Worm (Caenorhabditis elegans) whole organism, dauer: ENCODE data around the gene mev-1.

Experiments
- unc-62 ChIP-seq: sonication (generic microtip); optimal IDR thresholded peaks from 2 replicates; lab custom pipeline; 2017; ENCODE audit warnings: missing biosample characterization, missing genetic modification reagents, missing genetic modification characterization

The mev-1 gene

DNA sequence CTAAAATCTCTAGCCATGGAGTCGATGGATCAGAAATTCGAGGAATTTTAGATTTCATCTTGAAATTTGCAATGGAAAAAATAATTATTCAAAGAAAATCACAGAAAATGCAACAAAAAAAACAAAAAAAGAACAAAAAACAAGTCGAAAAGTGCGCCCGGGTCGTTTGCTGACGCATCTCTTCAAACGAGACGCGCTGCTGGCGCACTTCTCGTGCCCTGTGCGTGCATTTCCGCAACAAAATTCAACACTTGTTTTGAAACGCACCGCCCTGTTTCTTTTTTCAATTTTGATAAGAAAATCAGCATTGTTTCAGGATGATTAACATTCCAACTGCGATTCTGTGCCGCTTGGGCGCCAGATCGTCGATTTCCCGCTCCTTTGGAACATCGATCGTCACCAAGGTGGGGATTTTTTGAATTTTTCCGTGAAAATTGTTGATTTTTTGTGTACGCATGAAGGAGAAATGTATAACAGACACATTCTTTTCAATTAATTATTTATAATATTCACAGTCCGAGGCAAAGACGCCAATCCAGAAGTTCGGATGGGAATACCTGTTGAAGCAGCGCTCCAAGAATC is at the start of gene mev-1, which contains the start of gene jmjd-4:
TSS of gene mev-1 (plus strand) at position 317 of the 582 bp plus-strand sequence.
TSS of gene jmjd-4 (minus strand) at position 58 of the 582 bp plus-strand sequence.
- no peak for TF ChIP-seq unc-62

DNA sequence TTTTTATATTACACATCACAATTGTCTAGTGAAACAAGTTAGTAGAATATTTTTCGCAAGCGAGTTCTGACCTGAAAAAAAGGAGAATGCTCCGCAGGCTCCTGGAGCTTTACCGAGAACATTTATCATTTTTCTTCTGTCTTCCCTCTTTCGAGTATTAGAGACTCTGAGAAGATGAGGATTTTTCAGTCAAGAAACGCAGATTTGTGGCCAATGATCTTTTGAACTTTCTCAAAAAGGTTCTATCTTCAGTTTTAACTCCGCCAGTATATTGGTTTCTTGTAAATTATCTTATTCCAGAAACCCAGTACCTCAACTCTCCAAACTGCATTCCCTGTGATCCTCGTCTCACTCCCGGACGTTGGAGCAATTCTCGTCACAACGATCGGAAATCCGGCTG is 48.5 kb upstream of the mev-1 start, which contains the start of gene K10G9.2:
TSS of gene K10G9.2 (plus strand) at position 301 of the 400 bp plus-strand sequence.
- no peak for TF ChIP-seq unc-62

- no peak for TF ChIP-seq unc-62
These were observed 44.3 kb upstream of the mev-1 start for ce11 chrIII:10289790-10290189.

DNA sequence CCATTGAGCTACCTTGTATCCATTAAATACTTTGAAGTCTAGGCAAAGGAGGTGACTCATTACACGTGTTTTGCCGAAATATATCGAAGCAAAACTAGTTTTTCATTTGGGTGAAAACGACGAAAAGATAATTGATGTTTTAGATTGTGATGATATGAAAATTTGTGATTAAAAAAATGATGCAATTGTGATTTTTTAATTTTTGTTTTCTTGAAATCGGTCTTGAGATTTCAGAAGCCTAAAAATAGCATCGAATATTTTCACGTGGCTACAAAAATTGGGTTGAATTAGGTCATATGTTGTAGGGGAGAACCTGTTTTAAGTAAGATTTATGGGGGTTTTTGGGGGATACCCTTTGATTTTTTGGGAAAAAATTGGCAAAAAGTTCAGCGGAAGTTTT is 43.5 kb upstream of the mev-1 start:
- no peak for TF ChIP-seq unc-62

- no peak for TF ChIP-seq unc-62
These were observed 40.7 kb upstream of the mev-1 start for ce11 chrIII:10293362-10293761.

ce11 chrIII:10293946-10294345 is 40.1 kb upstream of the mev-1 start:
- TF ChIP-seq unc-62: no peak

- TF ChIP-seq unc-62: no peak
These were observed 39.2 kb upstream of the mev-1 start, which contains the start of gene vglu-2 for ce11 chrIII:10294837-10295236. Gene vglu-2 (plus strand): TSS chrIII:10295137.

DNA sequence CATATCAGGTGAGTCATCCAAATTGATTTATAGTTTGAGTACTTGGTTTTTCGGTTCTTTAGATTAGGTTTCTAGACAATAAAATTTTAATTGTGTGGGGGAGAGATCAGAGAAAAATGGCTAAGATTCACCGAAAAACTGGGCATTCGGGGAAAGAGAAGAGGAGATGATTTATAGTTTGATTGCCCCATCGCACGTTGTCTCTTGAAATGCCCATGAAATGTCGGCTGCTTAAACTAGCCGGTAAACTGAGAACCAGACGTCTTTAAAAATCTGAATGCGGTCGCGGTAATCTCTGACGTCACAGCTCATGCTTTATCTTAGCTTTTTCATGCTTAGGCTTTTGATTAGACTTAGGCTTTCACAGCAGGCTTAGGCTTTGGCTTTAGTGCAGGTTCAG is 37.2 kb upstream of the mev-1 start:
- TF ChIP-seq unc-62: no peak

- no peak for TF ChIP-seq unc-62
These were observed 34.0 kb upstream of the mev-1 start, which contains the start of gene vglu-3 for ce11 chrIII:10300078-10300477. Gene vglu-3 (plus strand): TSS chrIII:10300378.

DNA sequence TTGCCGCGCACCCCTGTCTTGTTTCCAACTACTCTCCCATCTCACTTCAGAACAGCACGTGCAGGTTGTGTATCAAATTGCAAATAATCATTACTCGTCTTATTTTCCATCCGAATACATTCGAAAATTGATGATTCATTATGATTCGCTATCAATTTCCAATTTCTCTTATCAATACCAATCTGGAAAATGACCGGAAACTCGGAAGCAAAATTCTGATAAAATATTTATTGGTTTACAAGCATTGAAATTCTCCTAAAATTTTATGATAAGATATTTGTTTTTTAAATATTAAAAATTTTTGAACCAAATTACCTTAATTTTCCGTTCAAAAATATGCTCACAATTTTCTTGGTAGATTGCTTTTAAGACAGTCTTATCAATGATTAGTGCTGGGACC is 28.8 kb upstream of the mev-1 start:
- TF ChIP-seq unc-62: no peak

- TF ChIP-seq unc-62: no peak
These were observed 28.0 kb upstream of the mev-1 start, which contains the start of gene T07A5.1 for ce11 chrIII:10306049-10306448. Gene T07A5.1 (minus strand): TSS chrIII:10306197.

DNA sequence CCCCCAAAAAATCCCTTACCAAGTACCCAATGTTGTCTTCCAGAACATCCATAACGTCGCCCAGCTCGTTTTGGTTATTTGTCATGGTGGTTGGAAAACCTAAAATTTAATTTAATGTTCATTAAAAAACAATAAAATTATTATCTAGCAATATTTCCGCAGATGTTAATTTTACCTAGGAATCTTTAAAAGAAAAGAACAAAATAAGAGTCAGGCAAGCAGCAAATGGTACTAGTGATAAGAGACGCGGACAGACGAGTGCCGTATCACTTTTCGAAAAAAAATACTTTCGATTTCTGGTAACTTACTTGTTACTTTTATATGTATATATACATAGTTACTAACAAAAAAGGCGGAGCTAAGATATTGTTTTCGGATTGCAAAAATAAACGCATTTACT is 23.1 kb upstream of the mev-1 start, which contains the start of gene T07A5.7:
TSS of gene T07A5.7 (minus strand) at position 101 of the 400 bp plus-strand sequence.
- TF ChIP-seq unc-62: no peak

- no peak for TF ChIP-seq unc-62
These were observed 19.8 kb upstream of the mev-1 start for ce11 chrIII:10314234-10314633.

DNA sequence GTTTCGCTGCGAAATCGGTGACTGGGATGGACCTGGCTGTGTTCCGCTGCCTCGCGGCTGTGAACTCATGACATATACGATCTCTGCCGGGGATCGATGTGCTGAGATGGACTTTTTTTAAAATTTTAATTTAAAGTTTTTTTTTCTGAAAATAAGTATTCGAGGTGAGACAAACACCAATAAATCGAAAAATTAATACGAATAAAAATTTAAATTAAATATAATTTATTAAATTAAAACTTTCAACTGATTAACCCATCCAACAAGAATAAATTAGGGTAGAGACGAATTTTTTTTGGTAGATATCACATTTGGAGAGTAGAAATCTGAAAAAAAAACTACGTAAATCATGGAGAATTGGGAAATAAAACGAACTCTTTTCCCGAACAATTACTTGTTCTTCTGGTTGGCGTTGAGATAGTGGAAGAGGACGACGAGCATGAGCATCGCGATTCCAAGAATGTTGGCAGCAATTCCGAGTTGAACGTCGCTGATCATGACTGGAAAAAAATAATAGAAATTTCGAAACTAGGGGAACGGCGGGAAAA is 15.9 kb upstream of the mev-1 start, which contains the start of the genes unc-50 and ostf-4:
TSS of gene unc-50 (minus strand) at position 101 of the 548 bp plus-strand sequence.
TSS of gene ostf-4 (minus strand) at position 498 of the 548 bp plus-strand sequence.
- TF ChIP-seq unc-62: no peak

DNA sequence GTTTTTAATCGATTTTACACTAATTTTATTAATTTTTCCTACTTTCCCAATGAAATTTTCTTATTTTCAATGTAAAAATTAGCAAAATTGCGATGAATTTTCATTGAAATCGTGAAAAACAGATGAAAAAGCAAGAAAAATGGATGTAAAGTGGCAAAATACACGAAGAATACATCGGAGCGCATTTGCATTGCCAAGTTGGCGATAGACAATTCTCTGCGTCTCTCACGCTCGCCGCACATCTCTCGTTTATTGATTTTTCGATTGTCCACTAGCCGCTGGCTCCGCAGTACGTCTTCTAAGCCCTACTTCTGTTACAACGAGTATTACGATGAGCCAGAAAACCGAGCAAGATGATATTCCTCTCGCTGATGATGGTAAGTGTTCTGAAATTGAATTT is 15.3 kb upstream of the mev-1 start, which contains the start of gene unc-69:
TSS of gene unc-69 (plus strand) at position 185 of the 400 bp plus-strand sequence.
- TF ChIP-seq unc-62: no peak

ce11 chrIII:10320788-10321187 is 13.3 kb upstream of the mev-1 start, which contains the start of gene sas-7:
Gene sas-7 (plus strand): TSS chrIII:10321019.
- TF ChIP-seq unc-62: no peak

DNA sequence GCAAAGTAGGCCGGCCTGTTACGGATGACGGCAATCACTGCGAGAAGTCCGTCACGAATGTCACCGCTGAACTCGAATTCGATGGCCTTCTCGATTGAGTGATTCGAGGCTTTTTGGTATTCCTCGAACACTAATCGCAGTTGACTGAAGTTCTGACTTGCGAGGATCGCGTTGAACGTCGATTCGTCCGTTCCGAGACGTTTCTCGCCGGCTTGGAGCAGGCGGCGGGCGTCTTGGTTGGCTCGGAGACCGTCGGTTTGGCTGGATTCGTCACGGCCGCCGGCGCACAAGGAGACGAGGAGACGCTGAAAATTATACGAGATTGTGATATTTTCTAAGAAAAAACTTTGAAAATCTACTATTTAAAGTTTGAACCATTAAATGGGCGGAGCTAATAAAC is 7.8 kb upstream of the mev-1 start:
- no peak for TF ChIP-seq unc-62
